Fruit fly (Drosophila melanogaster): Measurements from ENCODE around the gene CG31777.

The CG31777 gene

DNA sequence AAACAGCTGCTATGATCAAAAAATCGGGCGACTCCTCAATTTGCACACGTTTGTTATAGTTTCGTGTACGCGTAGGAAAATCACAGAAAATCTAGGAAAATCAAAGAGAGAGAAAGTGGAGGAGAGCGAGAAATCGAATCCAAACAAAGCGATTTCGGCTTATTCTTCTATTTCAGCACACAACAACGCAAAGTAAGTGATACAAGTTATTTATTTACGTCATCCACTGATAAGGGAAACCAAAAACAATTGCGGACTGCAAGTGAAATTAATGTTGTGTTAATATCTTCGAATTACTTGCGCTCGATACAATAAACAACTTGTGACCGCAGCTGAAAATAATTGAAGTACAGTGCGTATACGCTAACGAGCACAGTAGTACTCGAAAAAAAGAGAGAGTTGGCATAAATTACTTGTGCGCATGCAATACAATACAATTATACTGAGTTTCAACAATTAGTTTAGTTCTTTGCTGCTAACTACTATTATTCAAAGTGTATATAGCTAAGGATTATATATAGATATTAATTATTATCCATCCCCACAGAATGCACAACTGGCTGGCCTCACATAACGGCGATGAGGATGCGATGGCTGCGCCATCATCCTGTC lies 6.8 kb upstream of the CG31777 start:
- no peak for TF ChIP-seq CG8478 (optimal IDR thresholded peaks at IDR 0.05)
- TF ChIP-seq EcR (GFP tag; optimal IDR thresholded peaks at IDR 0.05), result no peak
- TF ChIP-seq psq (optimal IDR thresholded peaks at IDR 0.05), result no peak
- no peak for TF ChIP-seq Dll (optimal IDR thresholded peaks at IDR 0.05)
- TF ChIP-seq usp (GFP tag; optimal IDR thresholded peaks at IDR 0.05), result no peak
- TF ChIP-seq pan (optimal IDR thresholded peaks at IDR 0.05), result no peak

DNA sequence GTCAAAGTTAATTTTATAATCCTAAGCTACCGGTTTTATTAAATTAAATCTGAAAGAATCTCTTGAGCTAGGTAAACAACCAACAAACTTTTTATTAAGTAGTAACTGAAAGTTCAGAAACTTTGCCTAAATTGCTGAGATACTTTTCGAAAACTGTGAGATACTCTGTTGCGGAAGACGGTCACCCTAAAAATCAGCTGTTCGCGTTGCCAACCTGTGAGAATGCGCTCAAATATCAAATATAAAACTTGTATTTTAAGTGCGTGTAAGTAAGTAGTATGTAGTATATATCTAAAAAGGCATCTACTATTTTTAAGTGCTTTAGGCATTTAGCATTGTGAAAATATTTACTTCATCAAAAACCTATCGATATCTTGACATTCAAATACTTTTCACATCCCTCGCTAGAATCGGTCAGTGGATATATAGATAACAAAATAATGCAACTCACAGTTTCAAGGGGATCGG lies 6.1 kb upstream of the CG31777 start, which contains the start of the genes CG31955 and CG2818:
CG31955 (minus strand) TSS at position 157 of the 468 bp plus-strand sequence.
CG2818 (plus strand) TSS at position 412 of the 468 bp plus-strand sequence.
- no peak for TF ChIP-seq pan (optimal IDR thresholded peaks at IDR 0.05)
- no peak for TF ChIP-seq EcR (GFP tag; optimal IDR thresholded peaks at IDR 0.05)
- no peak for TF ChIP-seq CG8478 (optimal IDR thresholded peaks at IDR 0.05)
- TF ChIP-seq Dll (optimal IDR thresholded peaks at IDR 0.05), result no peak
- no peak for TF ChIP-seq psq (optimal IDR thresholded peaks at IDR 0.05)
- no peak for TF ChIP-seq usp (GFP tag; optimal IDR thresholded peaks at IDR 0.05)

DNA sequence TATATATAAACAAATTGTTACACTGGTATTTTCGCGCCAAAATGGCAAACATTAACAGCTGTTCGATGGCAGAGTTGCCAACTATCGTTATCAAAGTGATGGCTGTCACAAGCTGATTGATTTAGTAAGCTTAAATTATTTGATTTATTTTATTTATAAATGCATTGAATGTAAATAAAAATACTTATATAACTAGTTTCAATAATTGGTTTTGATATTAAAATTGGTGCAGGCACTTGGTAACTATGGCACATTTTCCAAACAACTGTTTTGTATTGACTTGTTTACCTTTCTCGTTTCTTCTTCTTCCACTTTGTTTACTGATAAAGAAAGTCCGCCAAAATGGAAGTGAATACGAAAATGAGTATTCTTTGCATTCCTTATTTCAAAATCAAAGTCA lies 4.8 kb upstream of the CG31777 start, which contains the start of gene cutlet:
cutlet (minus strand) TSS at position 84 of the 400 bp plus-strand sequence.
- TF ChIP-seq EcR (GFP tag; optimal IDR thresholded peaks at IDR 0.05) (no peak), CG8478 (optimal IDR thresholded peaks at IDR 0.05) (no peak), psq (optimal IDR thresholded peaks at IDR 0.05) (no peak), usp (GFP tag; optimal IDR thresholded peaks at IDR 0.05) (no peak), Dll (optimal IDR thresholded peaks at IDR 0.05) (no peak), pan (optimal IDR thresholded peaks at IDR 0.05) (no peak)

DNA sequence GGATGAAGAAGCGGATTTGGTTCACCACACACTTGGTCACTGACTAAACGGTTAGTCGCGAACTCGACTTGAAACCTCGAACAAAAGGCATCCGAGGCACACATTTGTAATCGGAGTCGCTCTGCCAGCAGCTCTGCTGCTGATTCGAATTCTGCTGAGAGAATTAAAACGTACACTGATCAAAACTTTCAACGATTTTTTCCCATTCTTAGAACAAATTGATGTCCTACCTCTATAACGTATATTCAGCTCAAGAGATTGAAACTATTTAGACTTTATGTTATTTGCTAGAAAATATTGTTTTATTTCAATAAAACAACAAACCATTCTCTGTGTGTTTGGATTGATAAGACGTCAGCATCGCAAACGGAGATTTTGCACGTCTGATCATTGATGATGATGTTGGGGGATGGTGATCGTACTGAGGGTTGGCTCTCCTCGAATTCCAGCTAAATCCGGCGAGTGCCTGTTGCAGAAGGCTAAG lies 1.4 kb downstream of the CG31777 start, which contains the start of gene CG31778:
CG31778 (minus strand) TSS at position 51 of the 484 bp plus-strand sequence.
- TF ChIP-seq pan (optimal IDR thresholded peaks at IDR 0.05), result no peak
- TF ChIP-seq psq (optimal IDR thresholded peaks at IDR 0.05), result no peak
- TF ChIP-seq CG8478 (optimal IDR thresholded peaks at IDR 0.05), result no peak
- TF ChIP-seq EcR (GFP tag; optimal IDR thresholded peaks at IDR 0.05), result no peak
- no peak for TF ChIP-seq Dll (optimal IDR thresholded peaks at IDR 0.05)
- TF ChIP-seq usp (GFP tag; optimal IDR thresholded peaks at IDR 0.05), result no peak

DNA sequence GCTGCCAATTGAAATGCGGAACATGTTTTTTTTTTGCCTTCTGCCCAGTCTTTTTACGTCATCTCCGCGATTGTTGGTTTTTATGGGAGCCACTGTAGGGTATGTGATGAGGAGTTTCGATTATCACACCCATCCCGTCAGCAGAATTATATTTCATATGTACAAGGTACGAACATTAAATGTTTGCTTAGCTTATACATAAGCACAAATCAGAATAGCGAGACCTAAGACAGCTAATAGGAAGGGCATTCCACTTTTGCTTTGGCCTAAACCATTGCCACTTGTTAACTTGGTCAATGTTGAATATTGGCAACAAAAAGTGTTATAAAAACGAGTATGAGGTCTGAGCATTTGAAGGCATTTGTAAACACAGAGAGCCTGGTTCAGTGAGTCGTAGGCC lies 3.6 kb downstream of the CG31777 start, which contains the start of gene CG2816:
CG2816 (plus strand) TSS at position 400 of the 400 bp plus-strand sequence.
- no peak for TF ChIP-seq CG8478 (optimal IDR thresholded peaks at IDR 0.05)
- no peak for TF ChIP-seq EcR (GFP tag; optimal IDR thresholded peaks at IDR 0.05)
- no peak for TF ChIP-seq psq (optimal IDR thresholded peaks at IDR 0.05)
- TF ChIP-seq Dll (optimal IDR thresholded peaks at IDR 0.05), result no peak
- no peak for TF ChIP-seq pan (optimal IDR thresholded peaks at IDR 0.05)
- no peak for TF ChIP-seq usp (GFP tag; optimal IDR thresholded peaks at IDR 0.05)

DNA sequence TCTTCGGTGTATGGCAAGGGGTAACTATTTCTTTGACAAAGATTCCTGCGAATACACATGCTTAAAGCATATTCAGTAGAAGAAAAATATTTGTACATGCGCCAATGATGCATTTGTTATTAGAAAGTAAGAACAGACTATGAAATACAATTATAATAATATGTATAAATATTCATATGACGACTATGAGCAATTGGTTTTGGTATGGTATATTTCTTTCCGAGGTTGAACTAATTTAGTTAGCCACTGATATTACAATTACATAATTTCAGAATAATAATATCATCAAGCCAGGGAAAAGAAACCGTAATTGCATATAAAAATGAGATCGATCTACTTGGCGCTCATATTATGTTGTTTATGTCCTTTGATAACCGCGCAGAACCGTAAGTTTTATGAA lies 5.3 kb downstream of the CG31777 start, which contains the start of gene CG43145:
CG43145 (plus strand) TSS at position 301 of the 400 bp plus-strand sequence.
- no peak for TF ChIP-seq psq (optimal IDR thresholded peaks at IDR 0.05)
- TF ChIP-seq CG8478 (optimal IDR thresholded peaks at IDR 0.05), result no peak
- TF ChIP-seq usp (GFP tag; optimal IDR thresholded peaks at IDR 0.05), result no peak
- TF ChIP-seq EcR (GFP tag; optimal IDR thresholded peaks at IDR 0.05), result no peak
- TF ChIP-seq pan (optimal IDR thresholded peaks at IDR 0.05), result no peak
- no peak for TF ChIP-seq Dll (optimal IDR thresholded peaks at IDR 0.05)

DNA sequence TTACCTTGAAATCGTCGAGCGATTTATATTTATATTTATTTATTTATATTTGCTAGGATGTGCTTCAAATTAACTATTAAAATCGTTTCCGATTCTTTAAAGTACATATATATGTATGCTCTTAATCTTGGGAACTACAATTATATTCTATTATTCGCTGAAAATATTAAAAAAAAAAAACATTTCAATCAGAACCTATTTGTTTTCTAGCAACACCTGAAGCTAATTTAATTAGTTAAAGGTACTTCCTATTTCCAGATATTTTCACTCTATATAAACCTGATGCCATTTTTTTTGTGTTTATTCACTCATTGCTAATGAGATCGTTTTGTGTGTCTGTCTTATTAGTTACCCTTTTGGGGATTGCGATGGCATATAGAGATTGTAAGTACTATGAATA lies 5.9 kb downstream of the CG31777 start, which contains the start of gene CG42467:
CG42467 (plus strand) TSS at position 301 of the 400 bp plus-strand sequence.
- no peak for TF ChIP-seq EcR (GFP tag; optimal IDR thresholded peaks at IDR 0.05)
- TF ChIP-seq psq (optimal IDR thresholded peaks at IDR 0.05), result no peak
- TF ChIP-seq CG8478 (optimal IDR thresholded peaks at IDR 0.05), result no peak
- no peak for TF ChIP-seq Dll (optimal IDR thresholded peaks at IDR 0.05)
- TF ChIP-seq usp (GFP tag; optimal IDR thresholded peaks at IDR 0.05), result no peak
- no peak for TF ChIP-seq pan (optimal IDR thresholded peaks at IDR 0.05)

DNA sequence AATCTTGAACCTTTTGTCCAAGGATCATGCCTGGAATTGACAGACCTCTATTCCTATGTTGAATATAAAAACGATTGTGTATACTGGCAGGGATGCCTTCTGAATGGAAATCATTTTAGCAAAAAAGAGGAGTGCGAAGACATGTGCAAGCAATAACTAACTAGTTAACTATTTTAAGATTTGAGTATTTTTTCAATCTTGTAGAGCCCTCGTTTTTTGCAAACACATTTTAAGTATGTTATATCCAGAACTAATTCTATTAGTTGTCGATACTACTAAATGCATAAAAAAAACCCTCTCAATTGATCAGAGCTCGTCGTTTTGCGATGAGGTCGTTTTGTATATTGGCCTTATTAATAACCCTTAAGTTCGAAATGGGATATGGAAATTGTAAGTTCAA lies 6.5 kb downstream of the CG31777 start, which contains the start of gene Sfp24C1:
Sfp24C1 (plus strand) TSS at position 301 of the 400 bp plus-strand sequence.
- TF ChIP-seq usp (GFP tag; optimal IDR thresholded peaks at IDR 0.05) (no peak), psq (optimal IDR thresholded peaks at IDR 0.05) (no peak), pan (optimal IDR thresholded peaks at IDR 0.05) (no peak), EcR (GFP tag; optimal IDR thresholded peaks at IDR 0.05) (no peak), CG8478 (optimal IDR thresholded peaks at IDR 0.05) (no peak), Dll (optimal IDR thresholded peaks at IDR 0.05) (no peak)

DNA sequence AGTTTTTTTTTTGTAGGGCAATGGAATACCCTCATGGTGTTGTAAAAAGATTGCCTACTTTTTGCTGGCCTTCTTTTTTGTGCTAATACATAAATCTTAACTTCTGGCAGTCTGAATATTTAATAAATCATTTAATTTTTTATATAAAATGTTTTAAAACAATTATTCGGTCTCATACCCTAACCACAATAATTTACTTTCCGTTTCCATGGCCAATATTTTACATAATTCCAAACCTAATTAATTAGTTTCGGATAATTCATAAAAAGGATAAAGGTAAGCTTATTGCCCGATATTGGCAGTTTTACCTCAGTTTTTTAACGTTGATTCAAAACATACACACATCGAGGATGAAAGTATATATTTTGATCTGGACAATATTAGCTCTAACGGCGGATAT lies 7.0 kb downstream of the CG31777 start, which contains the start of gene CG42465:
CG42465 (plus strand) TSS at position 301 of the 400 bp plus-strand sequence.
- TF ChIP-seq EcR (GFP tag; optimal IDR thresholded peaks at IDR 0.05), result no peak
- no peak for TF ChIP-seq Dll (optimal IDR thresholded peaks at IDR 0.05)
- TF ChIP-seq psq (optimal IDR thresholded peaks at IDR 0.05), result no peak
- no peak for TF ChIP-seq usp (GFP tag; optimal IDR thresholded peaks at IDR 0.05)
- TF ChIP-seq CG8478 (optimal IDR thresholded peaks at IDR 0.05), result no peak
- TF ChIP-seq pan (optimal IDR thresholded peaks at IDR 0.05), result no peak

DNA sequence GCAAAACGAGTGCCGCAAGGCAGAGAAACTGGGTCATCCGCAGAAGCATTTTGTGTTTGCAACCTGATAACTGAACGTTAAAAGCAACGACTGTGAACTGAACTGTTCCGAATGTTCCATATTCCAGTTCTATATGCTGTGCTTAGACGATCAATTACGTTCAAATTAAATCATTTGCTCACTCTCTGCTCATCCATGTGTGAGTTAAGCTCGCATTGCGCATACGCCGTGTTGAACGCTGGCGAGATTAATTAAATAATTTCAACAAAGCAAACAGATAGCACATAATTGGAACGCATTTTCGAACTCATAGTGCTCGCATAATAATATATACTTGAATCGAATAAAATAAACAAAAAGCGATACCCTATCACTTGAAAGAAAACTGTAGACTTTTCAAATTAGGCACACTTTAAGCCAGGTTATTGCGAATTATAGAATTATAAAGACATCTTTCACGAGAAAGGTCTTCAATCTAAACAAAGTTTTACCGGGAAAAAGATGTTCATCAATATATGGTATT lies 7.8 kb downstream of the CG31777 start, which contains the start of the genes CG10031 and CG42464:
CG10031 (minus strand) TSS at position 101 of the 523 bp plus-strand sequence.
CG42464 (plus strand) TSS at position 473 of the 523 bp plus-strand sequence.
- TF ChIP-seq CG8478 (optimal IDR thresholded peaks at IDR 0.05) (no peak), Dll (optimal IDR thresholded peaks at IDR 0.05) (no peak), psq (optimal IDR thresholded peaks at IDR 0.05) (no peak), EcR (GFP tag; optimal IDR thresholded peaks at IDR 0.05) (no peak), pan (optimal IDR thresholded peaks at IDR 0.05) (no peak), usp (GFP tag; optimal IDR thresholded peaks at IDR 0.05) (no peak)

DNA sequence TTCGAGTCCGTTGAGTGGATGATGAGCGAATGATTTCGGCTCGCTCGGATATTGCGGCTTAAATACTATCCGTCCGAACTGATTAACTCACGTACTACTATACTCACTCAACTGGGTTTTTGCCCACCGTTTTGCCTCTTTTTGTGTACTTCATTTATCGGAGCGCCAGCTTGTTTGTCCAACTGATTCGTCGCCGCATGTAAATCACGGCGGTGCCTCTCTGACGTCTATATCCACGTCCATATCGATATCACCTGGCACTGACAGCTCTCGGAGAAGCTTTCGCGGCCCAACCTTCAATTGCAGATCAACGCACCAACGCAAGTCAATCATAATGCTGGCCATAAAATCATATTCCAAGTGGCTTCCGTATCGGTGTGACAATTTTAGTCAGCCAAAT lies 9.1 kb downstream of the CG31777 start, which contains the start of gene CG3604:
CG3604 (minus strand) TSS at position 101 of the 400 bp plus-strand sequence.
- TF ChIP-seq EcR (GFP tag; optimal IDR thresholded peaks at IDR 0.05) (no peak), pan (optimal IDR thresholded peaks at IDR 0.05) (no peak), Dll (optimal IDR thresholded peaks at IDR 0.05) (no peak), CG8478 (optimal IDR thresholded peaks at IDR 0.05) (no peak), psq (optimal IDR thresholded peaks at IDR 0.05) (no peak), usp (GFP tag; optimal IDR thresholded peaks at IDR 0.05) (no peak)

All from whole organism.